Worm (Caenorhabditis elegans) whole organism, L2 larva: ENCODE data around the gene sql-1.

Experiments used
- C34F6.9 ChIP-seq: fragments of 150-350 bp; optimal IDR thresholded peaks from 2 replicates; lab custom pipeline; 2014; ENCODE audit warnings: missing biosample characterization, missing genetic modification characterization
- F13H6.1 ChIP-seq: sonication (generic microtip); optimal IDR thresholded peaks from 2 replicates; lab custom pipeline; 2016; ENCODE audit warnings: missing genetic modification characterization, missing compliant biosample characterization
- R02D3.7 ChIP-seq: fragments of 150-350 bp; optimal IDR thresholded peaks from 2 replicates; lab custom pipeline; 2014; ENCODE audit warnings: missing biosample characterization, missing genetic modification characterization
- Y55F3AM.14 ChIP-seq: fragments of 200-800 bp; sonication (Bioruptor generic); optimal IDR thresholded peaks from 2 replicates; lab custom pipeline; 2018; ENCODE audit warnings: mild to moderate bottlenecking, missing genetic modification characterization, missing compliant biosample characterization
- ZK546.5 ChIP-seq: sonication (generic microtip); optimal IDR thresholded peaks from 2 replicates; lab custom pipeline; 2017; ENCODE audit warnings: missing biosample characterization, missing genetic modification characterization
- alr-1 ChIP-seq: fragments of 150-350 bp; optimal IDR thresholded peaks from 2 replicates; lab custom pipeline; 2014; ENCODE audit warnings: missing biosample characterization, missing genetic modification characterization
- aly-2 ChIP-seq: fragments of 150-350 bp; optimal IDR thresholded peaks from 2 replicates; lab custom pipeline; 2014; ENCODE audit warnings: missing biosample characterization, missing genetic modification characterization
- ama-1 ChIP-seq: fragments of 150-350 bp; optimal IDR thresholded peaks from 2 replicates; lab custom pipeline; 2018; ENCODE audit warnings: inconsistent platforms
- blmp-1 ChIP-seq: sonication (generic microtip); optimal IDR thresholded peaks from 2 replicates; lab custom pipeline; 2017; ENCODE audit warnings: missing genetic modification characterization, mild to moderate bottlenecking, missing compliant biosample characterization, antibody characterized with exemption, moderate library complexity; ENCODE audit not compliant: insufficient read depth
- ceh-16 ChIP-seq: fragments of 150-350 bp; optimal IDR thresholded peaks from 2 replicates; lab custom pipeline; 2014; ENCODE audit warnings: missing biosample characterization, missing genetic modification characterization
- ceh-82 ChIP-seq: fragments of 150-350 bp; optimal IDR thresholded peaks from 2 replicates; lab custom pipeline; 2014; ENCODE audit warnings: missing biosample characterization, missing genetic modification characterization
- crh-2 ChIP-seq: sonication (generic microtip); optimal IDR thresholded peaks from 2 replicates; lab custom pipeline; 2017; ENCODE audit warnings: missing biosample characterization, missing genetic modification characterization
- egl-27 ChIP-seq: sonication (generic microtip); optimal IDR thresholded peaks from 3 replicates; lab custom pipeline; 2017; ENCODE audit warnings: missing biosample characterization, missing genetic modification reagents, missing genetic modification characterization
- elt-1 ChIP-seq: fragments of 150-350 bp; optimal IDR thresholded peaks from 2 replicates; lab custom pipeline; 2014; ENCODE audit warnings: missing biosample characterization, missing genetic modification characterization
- elt-3 ChIP-seq: sonication (generic microtip); optimal IDR thresholded peaks from 2 replicates; lab custom pipeline; 2017; ENCODE audit warnings: missing biosample characterization, missing genetic modification characterization
- fos-1 ChIP-seq: fragments of 150-350 bp; optimal IDR thresholded peaks from 2 replicates; lab custom pipeline; 2014; ENCODE audit warnings: missing biosample characterization, missing genetic modification characterization
- gmeb-1 ChIP-seq: fragments of 150-350 bp; optimal IDR thresholded peaks from 2 replicates; lab custom pipeline; 2014; ENCODE audit warnings: missing biosample characterization, missing genetic modification characterization
- lin-13 ChIP-seq: fragments of 150-350 bp; optimal IDR thresholded peaks from 2 replicates; lab custom pipeline; 2014; ENCODE audit warnings: missing biosample characterization, missing genetic modification reagents, missing genetic modification characterization
- lin-39 ChIP-seq: fragments of 150-350 bp; optimal IDR thresholded peaks from 2 replicates; lab custom pipeline; 2014; ENCODE audit warnings: missing biosample characterization, missing genetic modification reagents, missing genetic modification characterization
- lsy-2 ChIP-seq, 2 experiments: fragments of 150-350 bp in 1 of 2; sonication (generic microtip) in 1 of 2; optimal IDR thresholded peaks; 2 replicates each; lab custom pipeline; 2014 to 2017; ENCODE audit warnings: missing biosample characterization in 2 of 2, missing genetic modification characterization in 2 of 2
- mbf-1 ChIP-seq: sonication (generic microtip); optimal IDR thresholded peaks from 2 replicates; lab custom pipeline; 2017; ENCODE audit warnings: missing biosample characterization, missing genetic modification characterization
- mdl-1 ChIP-seq, 2 experiments: fragments of 150-350 bp in 1 of 2; sonication (generic microtip) in 1 of 2; optimal IDR thresholded peaks; 2 replicates each; lab custom pipeline; 2017; ENCODE audit warnings: missing biosample characterization in 2 of 2, missing genetic modification characterization in 2 of 2
- nhr-11 ChIP-seq: fragments of 150-350 bp; optimal IDR thresholded peaks from 2 replicates; lab custom pipeline; 2014; ENCODE audit warnings: missing biosample characterization, missing genetic modification characterization
- nhr-12 ChIP-seq: fragments of 150-350 bp; optimal IDR thresholded peaks from 2 replicates; lab custom pipeline; 2014; ENCODE audit warnings: missing biosample characterization, missing genetic modification characterization
- nhr-21 ChIP-seq: fragments of 150-350 bp; optimal IDR thresholded peaks from 2 replicates; lab custom pipeline; 2014; ENCODE audit warnings: missing biosample characterization, missing genetic modification characterization
- nhr-23 ChIP-seq: fragments of 150-350 bp; optimal IDR thresholded peaks from 2 replicates; lab custom pipeline; 2014; ENCODE audit warnings: missing biosample characterization, missing genetic modification reagents, missing genetic modification characterization
- nhr-237 ChIP-seq: fragments of 150-350 bp; optimal IDR thresholded peaks from 2 replicates; lab custom pipeline; 2014; ENCODE audit warnings: missing biosample characterization, missing genetic modification characterization
- nhr-25 ChIP-seq: fragments of 150-350 bp; sonication (generic microtip); optimal IDR thresholded peaks from 3 replicates; lab custom pipeline; 2014; ENCODE audit warnings: missing biosample characterization, missing genetic modification characterization
- nhr-77 ChIP-seq: fragments of 150-350 bp; optimal IDR thresholded peaks from 2 replicates; lab custom pipeline; 2014; ENCODE audit warnings: missing biosample characterization, missing genetic modification characterization
- peb-1 ChIP-seq: fragments of 150-350 bp; optimal IDR thresholded peaks from 2 replicates; lab custom pipeline; 2014; ENCODE audit warnings: missing biosample characterization, missing genetic modification characterization
- sma-3 ChIP-seq: sonication (generic microtip); optimal IDR thresholded peaks from 2 replicates; lab custom pipeline; 2016; ENCODE audit warnings: missing genetic modification reagents, missing genetic modification characterization, missing compliant biosample characterization
- sma-9 ChIP-seq, 2 experiments: fragments of 150-350 bp in 1 of 2; sonication (generic microtip) in 1 of 2; optimal IDR thresholded peaks; 2 replicates each; lab custom pipeline; 2014 to 2016; ENCODE audit warnings: missing genetic modification characterization in 2 of 2, mild to moderate bottlenecking in 1 of 2, missing biosample characterization in 1 of 2, missing compliant biosample characterization in 1 of 2, missing genetic modification reagents in 1 of 2, moderate library complexity in 1 of 2
- snpc-4 ChIP-seq: fragments of 150-350 bp; optimal IDR thresholded peaks from 2 replicates; lab custom pipeline; 2014; ENCODE audit warnings: missing biosample characterization, missing genetic modification characterization
- unc-39 ChIP-seq: fragments of 150-350 bp; optimal IDR thresholded peaks from 2 replicates; lab custom pipeline; 2014; ENCODE audit warnings: missing biosample characterization, missing genetic modification characterization
- unc-55 ChIP-seq: fragments of 150-350 bp; sonication (generic microtip); optimal IDR thresholded peaks from 3 replicates; lab custom pipeline; 2014; ENCODE audit warnings: missing biosample characterization, missing genetic modification reagents, missing genetic modification characterization
- unc-62 ChIP-seq: fragments of 150-350 bp; optimal IDR thresholded peaks from 2 replicates; lab custom pipeline; 2014; ENCODE audit warnings: missing biosample characterization, missing genetic modification reagents, missing genetic modification characterization
- zag-1 ChIP-seq: fragments of 150-350 bp; optimal IDR thresholded peaks from 2 replicates; lab custom pipeline; 2014; ENCODE audit warnings: missing biosample characterization, missing genetic modification characterization
- ztf-11 ChIP-seq: sonication (generic microtip); optimal IDR thresholded peaks from 2 replicates; lab custom pipeline; 2017; ENCODE audit warnings: missing biosample characterization, missing genetic modification characterization

The sql-1 gene

DNA sequence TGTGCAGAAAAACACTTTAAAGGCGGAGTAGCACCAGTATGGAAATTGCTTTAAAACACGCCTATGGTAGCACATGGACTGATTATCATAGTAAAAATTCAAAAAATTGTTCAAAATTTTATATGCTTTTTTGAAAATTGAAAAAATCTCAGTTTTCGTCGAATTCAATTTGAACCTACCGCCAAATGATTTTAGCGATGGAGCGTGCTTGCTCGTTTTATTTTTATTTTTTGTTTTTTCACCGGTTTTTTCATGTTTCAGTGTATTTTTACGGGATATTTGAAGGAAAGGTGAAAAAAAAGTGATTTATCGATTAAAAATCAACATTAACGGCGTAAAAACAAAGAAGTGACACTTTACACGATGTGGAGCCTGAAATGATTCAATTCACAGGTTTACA is 34.5 kb downstream of the sql-1 start:
- TF ChIP-seq unc-55 (GFP tag; lab: Kevin White, UChicago) (peak; percentile 15), alr-1 (tag; lab: Kevin White, UChicago) (no peak), sma-9 (GFP tag; optimal IDR thresholded peaks at IDR 0.05; lab: Kevin White, UChicago) (no peak), sma-9 (tag; optimal IDR thresholded peaks at IDR 0.05; lab: Kevin White, UChicago) (no peak), gmeb-1 (tag; lab: Kevin White, UChicago) (peak; percentile 44), peb-1 (tag; lab: Kevin White, UChicago) (no peak)

DNA sequence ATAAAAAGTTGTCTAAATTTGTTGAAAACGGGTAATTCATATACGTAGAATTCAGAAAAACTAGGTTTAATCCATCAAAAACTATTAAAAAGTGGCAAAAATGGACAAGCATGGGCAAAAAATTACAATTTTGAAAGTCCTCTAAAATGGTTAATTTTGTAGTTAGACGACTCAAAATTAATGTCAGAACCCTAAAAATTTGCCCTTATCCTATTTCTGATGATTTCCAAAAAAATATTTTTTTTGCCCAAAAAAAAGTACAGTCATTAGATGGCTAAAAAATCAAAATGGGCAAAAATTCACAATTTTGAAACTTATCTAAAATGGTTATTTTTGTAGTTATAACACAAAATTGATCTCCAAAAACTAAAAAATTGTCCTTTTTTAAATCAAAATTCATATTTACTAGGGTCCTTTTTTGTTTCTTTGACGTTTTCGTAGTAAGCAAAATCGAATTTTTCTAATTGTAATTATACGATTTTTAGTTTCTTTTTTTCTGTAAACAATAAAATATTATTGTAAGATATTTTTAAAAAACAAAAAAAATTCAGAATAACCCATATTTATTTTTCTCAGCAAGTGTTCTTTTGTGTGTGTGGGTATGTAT is 38.0 kb downstream of the sql-1 start:
- no peak for TF ChIP-seq nhr-25 (tag; lab: Kevin White, UChicago)
- TF ChIP-seq unc-55 (GFP tag; lab: Kevin White, UChicago) = no peak
- TF ChIP-seq ZK546.5 (tag; lab: Kevin White, UChicago) = no peak
- TF ChIP-seq unc-62 (GFP tag; lab: Kevin White, UChicago) = no peak
- no peak for TF ChIP-seq R02D3.7 (tag; lab: Kevin White, UChicago)
- TF ChIP-seq peb-1 (tag; lab: Kevin White, UChicago) = no peak
- TF ChIP-seq F13H6.1 (tag; lab: Kevin White, UChicago) = no peak
- no peak for TF ChIP-seq nhr-21
- no peak for TF ChIP-seq lin-13 (GFP tag; lab: Kevin White, UChicago)
- no peak for TF ChIP-seq fos-1
- no peak for TF ChIP-seq blmp-1 (tag; lab: Kevin White, UChicago)
- TF ChIP-seq aly-2 (tag; lab: Kevin White, UChicago) = no peak
- TF ChIP-seq unc-39 (tag; lab: Kevin White, UChicago) = no peak
- TF ChIP-seq snpc-4 = no peak
- TF ChIP-seq Y55F3AM.14 (GFP tag; lab: Kevin White, UChicago) = no peak
- TF ChIP-seq nhr-12 (tag; lab: Kevin White, UChicago) = no peak

DNA sequence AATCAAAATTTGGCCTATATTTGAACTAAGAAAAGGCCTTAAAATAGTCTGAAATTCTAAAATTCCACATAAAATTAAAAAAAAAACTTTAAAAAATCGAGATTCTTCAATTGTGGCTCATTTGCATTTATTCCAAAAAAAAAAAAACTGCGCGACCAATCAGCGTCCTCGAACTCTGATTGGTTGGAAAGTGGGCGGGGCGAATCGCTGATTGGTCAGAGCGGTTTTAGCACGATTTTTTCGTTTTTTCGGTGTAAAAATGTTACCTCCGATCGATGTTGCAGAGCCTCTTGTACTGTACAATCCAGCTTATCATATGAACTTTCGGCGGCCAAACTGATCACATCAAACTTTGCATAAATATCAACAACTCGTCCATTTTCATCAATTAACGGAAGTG is 41.1 kb downstream of the sql-1 start:
- no peak for TF ChIP-seq ama-1
- TF ChIP-seq C34F6.9 (tag; lab: Kevin White, UChicago) = no peak
- TF ChIP-seq nhr-23 (tag; lab: Kevin White, UChicago) = no peak
- no peak for TF ChIP-seq nhr-237
- TF ChIP-seq zag-1 (tag; lab: Kevin White, UChicago) = no peak
- no peak for TF ChIP-seq sma-3 (GFP tag; lab: Kevin White, UChicago)
- no peak for TF ChIP-seq nhr-25 (tag; lab: Kevin White, UChicago)
- no peak for TF ChIP-seq crh-2 (tag; lab: Kevin White, UChicago)
- no peak for TF ChIP-seq sma-9 (GFP tag; optimal IDR thresholded peaks at IDR 0.05; lab: Kevin White, UChicago)
- TF ChIP-seq sma-9 (tag; optimal IDR thresholded peaks at IDR 0.05; lab: Kevin White, UChicago) = no peak
- TF ChIP-seq elt-3 = no peak
- TF ChIP-seq nhr-12 (tag; lab: Kevin White, UChicago) = no peak

DNA sequence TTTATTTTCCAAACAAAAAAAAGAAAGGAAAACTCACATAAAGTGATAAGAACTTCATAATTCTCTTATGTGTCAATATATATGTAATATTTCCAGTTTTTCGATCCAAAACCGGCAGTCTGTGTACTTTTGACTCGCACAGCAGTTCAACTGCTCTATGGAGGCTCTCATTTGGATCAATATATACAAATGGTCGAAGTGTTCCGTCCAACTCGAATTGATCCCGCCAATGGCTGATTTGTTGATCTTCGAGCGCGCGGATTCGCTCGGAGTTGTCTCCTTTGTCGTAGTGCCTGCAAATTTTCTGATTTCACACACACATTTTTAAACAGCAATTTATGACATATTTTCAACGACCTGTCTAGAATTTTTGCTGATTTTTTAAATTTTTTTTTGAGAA is 43.3 kb downstream of the sql-1 start:
- no peak for TF ChIP-seq egl-27 (tag; lab: Kevin White, UChicago)
- TF ChIP-seq ztf-11 = no peak
- no peak for TF ChIP-seq elt-1 (tag; lab: Kevin White, UChicago)
- no peak for TF ChIP-seq sma-3 (GFP tag; lab: Kevin White, UChicago)
- no peak for TF ChIP-seq crh-2 (tag; lab: Kevin White, UChicago)
- no peak for TF ChIP-seq nhr-11 (tag; lab: Kevin White, UChicago)
- TF ChIP-seq peb-1 (tag; lab: Kevin White, UChicago) = no peak
- no peak for TF ChIP-seq nhr-12 (tag; lab: Kevin White, UChicago)
- TF ChIP-seq nhr-77 (tag; lab: Kevin White, UChicago) = no peak
- no peak for TF ChIP-seq alr-1 (tag; lab: Kevin White, UChicago)
- no peak for TF ChIP-seq mdl-1 (tag; optimal IDR thresholded peaks at IDR 0.05; lab: Kevin White, UChicago)
- TF ChIP-seq ceh-82 (tag; lab: Kevin White, UChicago) = no peak
- no peak for TF ChIP-seq lin-39 (tag; lab: Kevin White, UChicago)
- TF ChIP-seq ceh-16 (tag; lab: Kevin White, UChicago) = no peak
- TF ChIP-seq zag-1 (tag; lab: Kevin White, UChicago) = no peak
- no peak for TF ChIP-seq mbf-1 (tag; lab: Kevin White, UChicago)
- TF ChIP-seq ZK546.5 (tag; lab: Kevin White, UChicago) = no peak
- no peak for TF ChIP-seq lsy-2 (tag; optimal IDR thresholded peaks at IDR 0.05; lab: Kevin White, UChicago)
- no peak for TF ChIP-seq nhr-237
- TF ChIP-seq fos-1 = no peak
